Worm (Caenorhabditis elegans): ENCODE results near the gene nduf-11.
A peak's percentile ranks its signal among the peaks of the same experiment; 100 is the strongest.

The nduf-11 gene

DNA sequence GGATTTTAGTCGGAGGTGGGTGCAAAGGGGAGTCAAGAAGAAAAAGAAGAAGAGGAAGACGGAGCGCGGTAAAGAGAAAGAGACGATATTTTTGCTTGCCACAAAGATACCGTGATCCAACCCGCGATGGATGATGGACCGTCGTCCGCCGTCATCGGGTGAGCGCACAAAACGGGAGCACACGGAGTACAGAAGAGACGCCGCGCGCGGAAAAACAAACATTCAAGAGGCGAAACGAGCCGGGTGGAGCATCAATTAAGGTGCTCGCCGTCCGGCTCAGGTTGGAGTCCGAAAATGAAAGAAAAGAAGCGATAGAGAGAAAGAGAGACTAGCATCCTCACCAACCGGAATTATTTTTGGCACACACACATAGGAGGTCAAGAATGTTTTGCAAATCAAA lies 48.4 kb upstream of the nduf-11 start:
- TF ChIP-seq ceh-24 (tag; optimal IDR thresholded peaks at IDR 0.05) (no peak), ceh-34 (tag; optimal IDR thresholded peaks at IDR 0.05) (peak; percentile 52), pag-3 (tag; optimal IDR thresholded peaks at IDR 0.05; ENCODE audit: borderline replicate concordance) (no peak), npax-4 (tag; optimal IDR thresholded peaks at IDR 0.05) (no peak), ceh-19 (GFP tag; optimal IDR thresholded peaks at IDR 0.05) (peak; percentile 16), eyg-1 (tag; optimal IDR thresholded peaks at IDR 0.05) (peak; percentile 11), lim-6 (tag; optimal IDR thresholded peaks at IDR 0.05) (no peak), ceh-2 (tag; optimal IDR thresholded peaks at IDR 0.05) (peak; percentile 34), dve-1 (tag; optimal IDR thresholded peaks at IDR 0.05) (no peak)

DNA sequence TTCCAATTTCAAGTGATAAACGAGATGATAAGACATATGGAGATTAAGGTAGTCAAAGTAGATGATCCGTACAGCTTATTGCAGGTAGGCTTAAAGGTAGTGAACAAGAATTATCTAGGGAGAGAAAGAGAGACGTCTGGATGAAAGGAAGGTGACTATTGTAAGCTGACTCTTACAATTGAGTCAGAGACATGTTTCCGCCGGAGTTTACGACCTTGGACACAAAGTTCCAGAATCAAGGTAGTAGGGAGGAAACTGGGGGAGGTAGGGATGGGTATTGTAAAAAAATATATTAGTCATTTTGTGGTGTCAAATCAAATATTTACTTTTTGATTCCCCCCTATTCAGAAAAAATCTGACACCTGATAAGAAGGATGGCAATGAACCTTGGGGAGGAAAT lies 47.0 kb upstream of the nduf-11 start:
- TF ChIP-seq pag-3 (tag; optimal IDR thresholded peaks at IDR 0.05; ENCODE audit: borderline replicate concordance) (no peak), hlh-30 (tag; optimal IDR thresholded peaks at IDR 0.05; ENCODE audit: insufficient read depth) (no peak), ceh-45 (GFP tag; IDR thresholded peaks at IDR 0.05) (no peak), nhr-232 (tag; optimal IDR thresholded peaks at IDR 0.05) (no peak), Y22D7AL.16 (tag; optimal IDR thresholded peaks at IDR 0.05) (no peak), npax-4 (tag; optimal IDR thresholded peaks at IDR 0.05) (no peak), hlh-15 (tag; optimal IDR thresholded peaks at IDR 0.05) (no peak), ceh-31 (tag; optimal IDR thresholded peaks at IDR 0.05) (no peak), fkh-10 (GFP tag; optimal IDR thresholded peaks at IDR 0.05) (no peak), ceh-24 (tag; optimal IDR thresholded peaks at IDR 0.05) (no peak), pqm-1 (tag; optimal IDR thresholded peaks at IDR 0.05) (no peak)

DNA sequence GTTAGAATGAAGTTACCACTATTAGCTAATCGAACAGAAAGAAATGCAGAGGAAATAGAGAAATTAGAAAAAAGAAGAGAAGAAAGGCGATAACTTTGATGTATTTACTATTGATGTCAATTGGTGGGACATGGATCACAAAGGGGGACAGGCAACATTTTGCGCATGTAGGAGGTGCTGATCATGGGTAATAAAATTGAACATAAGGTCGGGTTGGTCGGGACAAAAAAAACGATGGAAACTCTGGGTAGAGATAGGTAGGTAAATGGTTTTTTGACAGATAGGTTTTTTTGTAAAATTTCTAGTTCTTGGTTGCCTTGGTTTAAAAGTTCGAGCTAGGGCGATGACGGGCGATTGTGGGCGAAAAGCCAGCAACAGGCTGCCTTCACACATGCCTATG lies 45.4 kb upstream of the nduf-11 start, which contains the start of gene shn-1:
TSS of gene shn-1 (minus strand) at position 101 of the 400 bp plus-strand sequence.
- TF ChIP-seq lim-6 (tag; optimal IDR thresholded peaks at IDR 0.05) (no peak), nhr-232 (tag; optimal IDR thresholded peaks at IDR 0.05) (no peak), ceh-18 (tag; optimal IDR thresholded peaks at IDR 0.05) (no peak), fkh-6 (tag; optimal IDR thresholded peaks at IDR 0.05) (no peak), ref-2 (tag; optimal IDR thresholded peaks at IDR 0.05) (no peak), syd-9 (tag; optimal IDR thresholded peaks at IDR 0.05) (no peak), pros-1 (tag; optimal IDR thresholded peaks at IDR 0.05) (no peak), hlh-13 (GFP tag; optimal IDR thresholded peaks at IDR 0.05) (no peak), K09A11.1 (tag; optimal IDR thresholded peaks at IDR 0.05; ENCODE audit: insufficient read depth) (no peak), elt-4 (tag; optimal IDR thresholded peaks at IDR 0.05) (no peak), che-1 (tag; optimal IDR thresholded peaks at IDR 0.05) (no peak), unc-3 (GFP tag; conservative IDR thresholded peaks at IDR 0.05) (no peak), unc-3 (tag; optimal IDR thresholded peaks at IDR 0.05) (no peak), ets-4 (tag; optimal IDR thresholded peaks at IDR 0.05) (no peak), fkh-10 (GFP tag; optimal IDR thresholded peaks at IDR 0.05) (no peak), tbx-7 (tag; optimal IDR thresholded peaks at IDR 0.05) (no peak), ceh-34 (tag; optimal IDR thresholded peaks at IDR 0.05) (no peak), lin-11 (tag; optimal IDR thresholded peaks at IDR 0.05) (no peak)

DNA sequence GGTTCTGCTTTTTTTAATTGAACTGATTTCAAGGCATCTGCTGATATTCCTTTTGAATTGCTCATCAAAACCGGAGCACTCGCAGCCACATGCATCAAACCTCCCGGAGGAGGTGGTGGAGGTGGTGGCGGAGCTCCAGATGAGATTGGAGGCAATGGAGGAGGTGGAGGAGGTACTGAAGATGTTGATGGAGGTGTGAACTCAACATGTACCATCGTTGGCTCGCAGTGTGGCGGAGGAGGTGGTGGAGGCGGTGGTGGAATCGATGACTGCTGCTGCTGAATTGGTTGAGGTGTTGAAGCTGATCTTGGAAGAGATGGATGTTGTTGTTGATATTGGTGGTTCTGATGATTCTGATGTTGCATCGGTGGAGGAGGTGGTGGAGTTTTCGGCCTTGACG lies 41.5 kb upstream of the nduf-11 start:
- no peak for TF ChIP-seq hlh-30 (tag; optimal IDR thresholded peaks at IDR 0.05; ENCODE audit: insufficient read depth)
- no peak for TF ChIP-seq ceh-45 (GFP tag; IDR thresholded peaks at IDR 0.05)
- TF ChIP-seq C08G9.2 (tag; optimal IDR thresholded peaks at IDR 0.05), result no peak
- no peak for TF ChIP-seq Y22D7AL.16 (tag; optimal IDR thresholded peaks at IDR 0.05)
- TF ChIP-seq sdc-2 (tag; optimal IDR thresholded peaks at IDR 0.05), result no peak
- no peak for TF ChIP-seq pros-1 (tag; optimal IDR thresholded peaks at IDR 0.05)
- TF ChIP-seq lim-6 (tag; optimal IDR thresholded peaks at IDR 0.05), result no peak
- no peak for TF ChIP-seq odd-2 (tag; optimal IDR thresholded peaks at IDR 0.05)
- no peak for TF ChIP-seq ceh-14 (tag; optimal IDR thresholded peaks at IDR 0.05)
- no peak for TF ChIP-seq nhr-232 (tag; optimal IDR thresholded peaks at IDR 0.05)
- TF ChIP-seq K02D7.2 (tag; optimal IDR thresholded peaks at IDR 0.05), result no peak
- no peak for TF ChIP-seq unc-55 (GFP tag; optimal IDR thresholded peaks at IDR 0.05)

All from whole organism, late embryonic.